Fruit fly (Drosophila melanogaster): ENCODE results near the gene CrebA.

CrebA gene

DNA sequence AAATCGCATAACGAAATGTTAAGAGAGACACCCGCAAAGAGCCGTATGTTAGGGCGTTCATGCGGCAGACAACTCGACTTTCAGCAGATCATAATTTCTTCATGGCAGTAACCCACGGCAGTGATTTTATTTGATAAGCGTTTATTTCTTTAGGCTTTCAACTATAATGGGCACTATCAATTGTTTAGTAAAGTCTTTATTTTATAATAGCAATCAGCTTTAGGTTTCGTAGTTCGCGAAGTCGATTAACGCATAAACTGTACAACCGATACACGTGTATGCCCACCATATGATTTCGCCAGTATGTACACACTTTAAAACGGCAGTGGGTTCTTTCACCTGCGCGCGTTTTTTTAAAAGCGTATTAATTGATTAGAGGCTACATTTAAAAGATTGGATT, 27.0 kb upstream of the CrebA start, which contains the start of gene CG7841 (continued):
- TF ChIP-seq esg (GFP tag; conservative IDR thresholded peaks at IDR 0.05) (peak; percentile 94), CG34224 (GFP tag; IDR thresholded peaks at IDR 0.05; ENCODE audit: partially characterized antibody) (no peak), Sin3A (optimal IDR thresholded peaks at IDR 0.05) (no peak), sc (optimal IDR thresholded peaks at IDR 0.05) (no peak), sc (GFP tag; optimal IDR thresholded peaks at IDR 0.05) (peak; percentile 95), dati (GFP tag; IDR thresholded peaks at IDR 0.05) (peak; percentile 87; the same call in 1 of the 2 replicates), so (GFP tag; IDR thresholded peaks at IDR 0.05) (peak; percentile 98), org-1 (GFP tag; optimal IDR thresholded peaks at IDR 0.05) (peak; percentile 97), luna (GFP tag; optimal IDR thresholded peaks at IDR 0.05) (peak; percentile 84), pzg (GFP tag; optimal IDR thresholded peaks at IDR 0.05) (peak; percentile 53), ATbp (GFP tag; optimal IDR thresholded peaks at IDR 0.05) (peak; percentile 96), CG7839 (tag; optimal IDR thresholded peaks at IDR 0.05) (peak; percentile 98), Poxn (GFP tag; IDR thresholded peaks at IDR 0.05) (no peak), Elba2 (GFP tag; optimal IDR thresholded peaks at IDR 0.05) (peak; percentile 49), CTCF (GFP tag; optimal IDR thresholded peaks at IDR 0.05) (peak; percentile 71), ara (GFP tag; IDR thresholded peaks at IDR 0.05) (peak; percentile 96), Fer1 (GFP tag; optimal IDR thresholded peaks at IDR 0.05) (peak; percentile 99), CG10565 (GFP tag; optimal IDR thresholded peaks at IDR 0.05) (peak; percentile 94), CG3281 (GFP tag; optimal IDR thresholded peaks at IDR 0.05) (peak; percentile 99), kah (GFP tag; optimal IDR thresholded peaks at IDR 0.05) (peak; percentile 97), Dip2 (GFP tag; IDR thresholded peaks at IDR 0.05) (no peak), jigr1 (GFP tag; IDR thresholded peaks at IDR 0.05) (no peak; the same call in 1 of the 3 replicates), CG18262 (tag; optimal IDR thresholded peaks at IDR 0.05) (peak; percentile 99), repo (GFP tag; optimal IDR thresholded peaks at IDR 0.05) (peak; percentile 97), sens-2 (GFP tag; IDR thresholded peaks at IDR 0.05) (peak; percentile 97), CG4617 (GFP tag; optimal IDR thresholded peaks at IDR 0.05; ENCODE audit: borderline replicate concordance) (peak; percentile 82), HHEX (GFP tag; optimal IDR thresholded peaks at IDR 0.05) (peak; percentile 98), Fer3 (tag; optimal IDR thresholded peaks at IDR 0.05) (peak; percentile 98), CG5245 (GFP tag; optimal IDR thresholded peaks at IDR 0.05) (peak; percentile 95), CG11696 (GFP tag; IDR thresholded peaks at IDR 0.05) (peak; percentile 91), B-H2 (GFP tag; optimal IDR thresholded peaks at IDR 0.05) (peak; percentile 99), Sox100B (GFP tag; optimal IDR thresholded peaks at IDR 0.05) (peak; percentile 97), Vsx1 (GFP tag; optimal IDR thresholded peaks at IDR 0.05) (peak; percentile 95), tna (GFP tag; IDR thresholded peaks at IDR 0.05; ENCODE audit: partially characterized antibody) (no peak), gcm (GFP tag; optimal IDR thresholded peaks at IDR 0.05) (peak; percentile 99), nom (GFP tag; optimal IDR thresholded peaks at IDR 0.05) (peak; percentile 98), Atf-2 (GFP tag; optimal IDR thresholded peaks at IDR 0.05) (peak; percentile 94), CG3407 (GFP tag; optimal IDR thresholded peaks at IDR 0.05) (peak; percentile 95), TFAM (GFP tag; optimal IDR thresholded peaks at IDR 0.05) (peak; percentile 89), CG7372 (GFP tag; IDR thresholded peaks at IDR 0.05) (peak; percentile 95), ham (GFP tag; IDR thresholded peaks at IDR 0.05) (peak; percentile 78; the same call in 1 of the 2 replicates), sr (GFP tag; IDR thresholded peaks at IDR 0.05) (peak; percentile 89; the same call in 2 of the 3 replicates), inv (GFP tag; IDR thresholded peaks at IDR 0.05; ENCODE audit: partially characterized antibody) (no peak), hb (GFP tag; IDR thresholded peaks at IDR 0.05; ENCODE audit: partially characterized antibody) (no peak), CG4360 (GFP tag; IDR thresholded peaks at IDR 0.05) (peak; percentile 74), mam (GFP tag; optimal IDR thresholded peaks at IDR 0.05) (peak; percentile 96), CG7745 (tag; optimal IDR thresholded peaks at IDR 0.05) (peak; percentile 77), Abd-B (GFP tag; optimal IDR thresholded peaks at IDR 0.05) (peak; percentile 89), NC2α (GFP tag; optimal IDR thresholded peaks at IDR 0.05) (peak; percentile 95), zf30C (GFP tag; optimal IDR thresholded peaks at IDR 0.05) (peak; percentile 63), CG8281 (tag; optimal IDR thresholded peaks at IDR 0.05) (peak; percentile 89), GATAe (GFP tag; conservative IDR thresholded peaks at IDR 0.05) (no peak; the same call in 1 of the 2 replicates)

All from whole organism, embryonic.